Fruit fly (Drosophila melanogaster): Measurements from ENCODE around the gene Nhe3.

The Nhe3 gene

DNA sequence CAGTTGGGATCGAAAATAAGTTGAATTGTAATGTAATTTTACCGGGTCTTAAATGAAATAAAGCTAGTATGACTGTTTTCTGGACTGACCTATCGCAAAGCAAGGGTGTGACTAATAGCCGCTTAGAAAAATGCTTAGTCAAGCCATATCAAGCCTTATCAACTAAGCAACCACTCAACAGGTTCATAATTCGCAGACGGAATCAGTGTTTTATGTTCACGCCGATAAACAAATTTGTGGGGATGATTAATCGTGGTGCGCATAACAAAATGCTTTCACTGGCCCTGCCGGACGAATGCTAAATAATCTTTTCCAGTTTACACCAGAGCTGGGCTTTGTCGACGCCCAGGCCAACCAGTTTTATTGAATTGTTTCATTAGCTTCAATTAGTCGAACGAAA lies 1.3 kb downstream of the Nhe3 start (continued):
- TF ChIP-seq Six4 (GFP tag; optimal IDR thresholded peaks at IDR 0.05) (no peak), CG16863 (GFP tag; optimal IDR thresholded peaks at IDR 0.05) (no peak), Elba2 (GFP tag; optimal IDR thresholded peaks at IDR 0.05) (no peak)

DNA sequence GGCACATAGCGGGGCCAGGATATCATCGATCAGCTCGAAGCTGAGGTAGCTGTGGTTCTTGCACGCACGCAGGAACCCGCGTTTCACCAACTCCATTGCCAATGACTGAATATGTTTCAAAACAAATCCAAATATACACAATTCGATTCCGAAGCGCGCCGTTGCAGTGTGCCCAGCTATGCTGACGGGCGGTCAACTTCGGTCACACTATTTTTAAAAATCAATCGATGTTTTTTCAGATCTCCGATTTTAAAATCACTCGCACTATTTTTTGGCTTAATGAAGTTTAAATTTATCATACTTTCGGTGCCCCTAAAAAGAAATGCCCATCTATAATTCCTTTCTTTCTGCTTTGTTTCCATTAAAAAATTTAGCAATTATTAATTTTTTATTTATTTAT lies 6.7 kb downstream of the Nhe3 start, which contains the start of gene Nse1:
Gene Nse1 (minus strand): TSS at position 173 of the 400 bp plus-strand sequence.
- peak; percentile 82 for TF ChIP-seq pzg (GFP tag; optimal IDR thresholded peaks at IDR 0.05)
- no peak for TF ChIP-seq NC2α (GFP tag; optimal IDR thresholded peaks at IDR 0.05)
- TF ChIP-seq Lhr (GFP tag; optimal IDR thresholded peaks at IDR 0.05): peak; percentile 24
- TF ChIP-seq slbo (GFP tag; IDR thresholded peaks at IDR 0.05): no peak
- TF ChIP-seq dmrt99B (tag; optimal IDR thresholded peaks at IDR 0.05): no peak
- TF ChIP-seq CG3995 (GFP tag; optimal IDR thresholded peaks at IDR 0.05): peak; percentile 84
- TF ChIP-seq CG17829 (tag; optimal IDR thresholded peaks at IDR 0.05): peak; percentile 24
- no peak for TF ChIP-seq CG12391 (tag; optimal IDR thresholded peaks at IDR 0.05)
- TF ChIP-seq CG3847 (GFP tag; IDR thresholded peaks at IDR 0.05): peak; percentile 92
- no peak for TF ChIP-seq HLH3B (GFP tag; IDR thresholded peaks at IDR 0.05)
- peak; percentile 48 for TF ChIP-seq CG17186 (GFP tag; optimal IDR thresholded peaks at IDR 0.05)
- TF ChIP-seq jing (GFP tag; optimal IDR thresholded peaks at IDR 0.05): no peak
- TF ChIP-seq Hr51 (GFP tag; optimal IDR thresholded peaks at IDR 0.05): no peak
- TF ChIP-seq al (GFP tag; IDR thresholded peaks at IDR 0.05): no peak
- TF ChIP-seq gfzf (GFP tag; optimal IDR thresholded peaks at IDR 0.05): peak; percentile 73
- TF ChIP-seq Sin3A (optimal IDR thresholded peaks at IDR 0.05): peak; percentile 32
- TF ChIP-seq Doc3 (GFP tag; IDR thresholded peaks at IDR 0.05; ENCODE audit: partially characterized antibody): peak; percentile 61
- TF ChIP-seq crp (GFP tag; optimal IDR thresholded peaks at IDR 0.05): peak in 1 of 2 experiments; percentile 1
- peak; percentile 17; the same call in 1 of the 3 replicates for TF ChIP-seq CG14860 (GFP tag; IDR thresholded peaks at IDR 0.05; ENCODE audit: partially characterized antibody)
- TF ChIP-seq dm (GFP tag; optimal IDR thresholded peaks at IDR 0.05): no peak
- peak; percentile 72 for TF ChIP-seq tna (GFP tag; IDR thresholded peaks at IDR 0.05; ENCODE audit: partially characterized antibody)
- peak; percentile 71 for TF ChIP-seq CG16813 (GFP tag; IDR thresholded peaks at IDR 0.05; ENCODE audit: partially characterized antibody)
- no peak for TF ChIP-seq CG2678 (tag; optimal IDR thresholded peaks at IDR 0.05)
- TF ChIP-seq Mrtf (GFP tag; IDR thresholded peaks at IDR 0.05): no peak
- TF ChIP-seq ato (GFP tag; IDR thresholded peaks at IDR 0.05; ENCODE audit: partially characterized antibody): peak; percentile 33; the same call in 1 of the 2 replicates
- TF ChIP-seq mld (GFP tag; IDR thresholded peaks at IDR 0.05; ENCODE audit: partially characterized antibody): no peak
- peak; percentile 66 for TF ChIP-seq CG1603 (tag; optimal IDR thresholded peaks at IDR 0.05)
- TF ChIP-seq CG9797 (GFP tag; optimal IDR thresholded peaks at IDR 0.05): peak; percentile 81
- peak; percentile 79 for TF ChIP-seq amos (GFP tag; IDR thresholded peaks at IDR 0.05; ENCODE audit: partially characterized antibody)
- TF ChIP-seq CG4424 (GFP tag; optimal IDR thresholded peaks at IDR 0.05): no peak
- peak; percentile 42 for TF ChIP-seq CG15514 (GFP tag; optimal IDR thresholded peaks at IDR 0.05)
- TF ChIP-seq CG18764 (GFP tag; optimal IDR thresholded peaks at IDR 0.05): no peak
- TF ChIP-seq MESR4 (GFP tag; optimal IDR thresholded peaks at IDR 0.05): peak; percentile 22
- TF ChIP-seq CG12744 (GFP tag; optimal IDR thresholded peaks at IDR 0.05): no peak
- peak; percentile 79; the same call in 2 of the 3 replicates for TF ChIP-seq Opbp (GFP tag; IDR thresholded peaks at IDR 0.05; ENCODE audit: partially characterized antibody)
- no peak for TF ChIP-seq CG10565 (GFP tag; optimal IDR thresholded peaks at IDR 0.05)
- no peak for TF ChIP-seq Bdp1 (GFP tag; optimal IDR thresholded peaks at IDR 0.05)
- peak; percentile 79 for TF ChIP-seq BEAF-32 (GFP tag; optimal IDR thresholded peaks at IDR 0.05)
- no peak for TF ChIP-seq Poxn (GFP tag; IDR thresholded peaks at IDR 0.05)
- no peak for TF ChIP-seq Trl (optimal IDR thresholded peaks at IDR 0.05)
- TF ChIP-seq Trl (GFP tag; optimal IDR thresholded peaks at IDR 0.05): no peak
- no peak for TF ChIP-seq CrebB (tag; optimal IDR thresholded peaks at IDR 0.05)
- TF ChIP-seq CG11093 (GFP tag; IDR thresholded peaks at IDR 0.05): no peak
- peak; percentile 11 for TF ChIP-seq D (optimal IDR thresholded peaks at IDR 0.05)
- TF ChIP-seq D (GFP tag; optimal IDR thresholded peaks at IDR 0.05): no peak
- TF ChIP-seq stwl (tag; optimal IDR thresholded peaks at IDR 0.05): peak; percentile 72
